Fruit fly (Drosophila melanogaster): ENCODE data around the gene mRpL28.

mRpL28 gene

dm6 chr2L:4976988-4977551 is 3.3 kb downstream of the mRpL28 start, which contains the start of the genes Gmd and CG3792:
TSS of gene Gmd (minus strand) at chr2L:4977023.
TSS of gene CG3792 (plus strand) at chr2L:4977312.
- TF ChIP-seq vri (GFP tag; optimal IDR thresholded peaks at IDR 0.05) (peak; percentile 91), CG11294 (GFP tag; IDR thresholded peaks at IDR 0.05) (peak; percentile 93), pdm3 (GFP tag; optimal IDR thresholded peaks at IDR 0.05) (no peak), spab (GFP tag; optimal IDR thresholded peaks at IDR 0.05) (no peak), OdsH (GFP tag; optimal IDR thresholded peaks at IDR 0.05) (no peak), CG3032 (tag; optimal IDR thresholded peaks at IDR 0.05) (peak; percentile 95), Blimp-1 (GFP tag; optimal IDR thresholded peaks at IDR 0.05) (peak; percentile 81), lz (GFP tag; optimal IDR thresholded peaks at IDR 0.05) (peak; percentile 94), achi (GFP tag; optimal IDR thresholded peaks at IDR 0.05) (no peak), dsx (GFP tag; optimal IDR thresholded peaks at IDR 0.05; ENCODE audit: poor library complexity, severe bottlenecking) (peak; percentile 91), Lpt (GFP tag; optimal IDR thresholded peaks at IDR 0.05) (peak; percentile 90), CG6808 (GFP tag; optimal IDR thresholded peaks at IDR 0.05) (no peak), CG11762 (GFP tag; optimal IDR thresholded peaks at IDR 0.05; ENCODE audit: insufficient read depth) (peak; percentile 93), CG34406 (GFP tag; optimal IDR thresholded peaks at IDR 0.05) (peak; percentile 92), Hr38 (GFP tag; optimal IDR thresholded peaks at IDR 0.05) (peak; percentile 74), topi (GFP tag; optimal IDR thresholded peaks at IDR 0.05) (peak; percentile 95), CG1621 (tag; optimal IDR thresholded peaks at IDR 0.05) (peak; percentile 90), CG11902 (GFP tag; optimal IDR thresholded peaks at IDR 0.05) (peak; percentile 91), CG9139 (GFP tag; optimal IDR thresholded peaks at IDR 0.05) (no peak), Ets96B (tag; optimal IDR thresholded peaks at IDR 0.05) (peak; percentile 94), Eip93F (GFP tag; optimal IDR thresholded peaks at IDR 0.05) (no peak), Sox102F (GFP tag; optimal IDR thresholded peaks at IDR 0.05) (no peak), CG10669 (GFP tag; optimal IDR thresholded peaks at IDR 0.05) (no peak), CG8119 (GFP tag; IDR thresholded peaks at IDR 0.05) (peak; percentile 94), Sox14 (GFP tag; optimal IDR thresholded peaks at IDR 0.05) (peak; percentile 95), CG3919 (GFP tag; optimal IDR thresholded peaks at IDR 0.05) (no peak), net (GFP tag; optimal IDR thresholded peaks at IDR 0.05) (no peak), fkh (GFP tag; optimal IDR thresholded peaks at IDR 0.05) (peak; percentile 91), CG16779 (tag; optimal IDR thresholded peaks at IDR 0.05) (no peak), Eip78C (GFP tag) (peak; percentile 99), salr (GFP tag; optimal IDR thresholded peaks at IDR 0.05) (peak in 1 of 2 experiments; percentile 80), dac (GFP tag; optimal IDR thresholded peaks at IDR 0.05) (peak; percentile 65), acj6 (GFP tag; optimal IDR thresholded peaks at IDR 0.05) (peak; percentile 96), CG8632 (GFP tag; optimal IDR thresholded peaks at IDR 0.05) (peak; percentile 92), cyc (GFP tag; optimal IDR thresholded peaks at IDR 0.05) (peak; percentile 95), CG6854 (GFP tag; optimal IDR thresholded peaks at IDR 0.05) (peak; percentile 73), svp (GFP tag) (no peak), CG7368 (GFP tag; optimal IDR thresholded peaks at IDR 0.05) (no peak), CG6163 (GFP tag; IDR thresholded peaks at IDR 0.05) (peak; percentile 91), CG10631 (GFP tag; optimal IDR thresholded peaks at IDR 0.05) (no peak), Eip75B (GFP tag; optimal IDR thresholded peaks at IDR 0.05) (peak; percentile 94), Ets21C (GFP tag; optimal IDR thresholded peaks at IDR 0.05) (no peak), Met (GFP tag; optimal IDR thresholded peaks at IDR 0.05) (no peak), ss (GFP tag; optimal IDR thresholded peaks at IDR 0.05) (no peak), Sox15 (GFP tag; optimal IDR thresholded peaks at IDR 0.05) (peak; percentile 91), CG31627 (GFP tag; optimal IDR thresholded peaks at IDR 0.05) (peak; percentile 96), fd59A (GFP tag; optimal IDR thresholded peaks at IDR 0.05) (peak; percentile 84), CG6276 (GFP tag; optimal IDR thresholded peaks at IDR 0.05) (no peak), eg (GFP tag; IDR thresholded peaks at IDR 0.05) (peak; percentile 97), Hr4 (GFP tag; optimal IDR thresholded peaks at IDR 0.05) (no peak), CG32006 (GFP tag; optimal IDR thresholded peaks at IDR 0.05) (no peak), CG8319 (GFP tag; optimal IDR thresholded peaks at IDR 0.05) (peak; percentile 93)
